Worm (Caenorhabditis elegans) whole organism, mixed stage, embryonic: ENCODE data around the gene clec-61.

Experiments
- M03D4.4 ChIP-seq: sonication (generic microtip); optimal IDR thresholded peaks from 2 replicates; lab custom pipeline; 2017; ENCODE audit warnings: mild to moderate bottlenecking, missing genetic modification characterization, missing compliant biosample characterization
- bed-3 ChIP-seq: fragments of 200-800 bp; sonication (Bioruptor generic); optimal IDR thresholded peaks from 3 replicates; lab custom pipeline; 2018; ENCODE audit warnings: mild to moderate bottlenecking, missing genetic modification characterization, moderate library complexity, missing compliant biosample characterization
- blmp-1 ChIP-seq: fragments of 150-350 bp; optimal IDR thresholded peaks from 2 replicates; lab custom pipeline; 2014; ENCODE audit warnings: missing biosample characterization, missing genetic modification characterization
- ceh-43 ChIP-seq: fragments of 200-800 bp; sonication (Bioruptor generic); optimal IDR thresholded peaks from 2 replicates; lab custom pipeline; 2018; ENCODE audit warnings: mild to moderate bottlenecking, missing genetic modification characterization, moderate library complexity, missing compliant biosample characterization
- ceh-83 ChIP-seq: fragments of 200-800 bp; sonication (Bioruptor generic); optimal IDR thresholded peaks from 2 replicates; lab custom pipeline; 2018; ENCODE audit warnings: mild to moderate bottlenecking, missing genetic modification characterization, missing compliant biosample characterization
- ces-1 ChIP-seq: fragments of 150-350 bp; optimal IDR thresholded peaks from 2 replicates; lab custom pipeline; 2014; ENCODE audit warnings: missing biosample characterization, missing genetic modification reagents, missing genetic modification characterization
- drap-1 ChIP-seq: fragments of 200-800 bp; sonication (Bioruptor generic); optimal IDR thresholded peaks from 3 replicates; lab custom pipeline; 2018; ENCODE audit warnings: mild to moderate bottlenecking, missing genetic modification characterization, missing compliant biosample characterization
- elt-1 ChIP-seq: sonication (generic microtip); optimal IDR thresholded peaks from 2 replicates; lab custom pipeline; 2017; ENCODE audit warnings: missing genetic modification characterization, mild to moderate bottlenecking, missing compliant biosample characterization, antibody characterized with exemption, moderate library complexity, borderline replicate concordance; ENCODE audit not compliant: insufficient read depth
- elt-3 ChIP-seq: fragments of 150-350 bp; optimal IDR thresholded peaks from 2 replicates; lab custom pipeline; 2014; ENCODE audit warnings: missing biosample characterization, missing genetic modification characterization
- flh-1 ChIP-seq: fragments of 200-800 bp; sonication (Bioruptor generic); optimal IDR thresholded peaks from 2 replicates; lab custom pipeline; 2018; ENCODE audit warnings: mild to moderate bottlenecking, missing genetic modification characterization, moderate library complexity, missing compliant biosample characterization
- ham-2 ChIP-seq: fragments of 200-800 bp; sonication (Bioruptor generic); optimal IDR thresholded peaks from 2 replicates; lab custom pipeline; 2018; ENCODE audit warnings: mild to moderate bottlenecking, missing genetic modification characterization, missing compliant biosample characterization
- hlh-1 ChIP-seq: fragments of 150-350 bp; optimal IDR thresholded peaks from 2 replicates; lab custom pipeline; 2014; ENCODE audit warnings: missing biosample characterization, missing genetic modification reagents, missing genetic modification characterization
- lin-32 ChIP-seq: fragments of 200-800 bp; sonication (Bioruptor generic); optimal IDR thresholded peaks from 2 replicates; lab custom pipeline; 2018; ENCODE audit warnings: mild to moderate bottlenecking, missing genetic modification characterization, missing compliant biosample characterization
- lsy-2 ChIP-seq: fragments of 150-350 bp; optimal IDR thresholded peaks from 2 replicates; lab custom pipeline; 2014; ENCODE audit warnings: missing biosample characterization, missing genetic modification characterization
- mab-5 ChIP-seq: fragments of 150-350 bp; optimal IDR thresholded peaks from 2 replicates; lab custom pipeline; 2014; ENCODE audit warnings: missing biosample characterization, missing genetic modification characterization
- mep-1 ChIP-seq: fragments of 150-350 bp; optimal IDR thresholded peaks from 2 replicates; lab custom pipeline; 2017; ENCODE audit warnings: missing biosample characterization, missing genetic modification reagents, missing genetic modification characterization, inconsistent platforms
- mls-2 ChIP-seq: sonication (generic microtip); optimal IDR thresholded peaks from 2 replicates; lab custom pipeline; 2016; ENCODE audit warnings: mild to moderate bottlenecking, missing genetic modification characterization, moderate library complexity, missing compliant biosample characterization
- nhr-12 ChIP-seq: fragments of 150-350 bp; optimal IDR thresholded peaks from 2 replicates; lab custom pipeline; 2014; ENCODE audit warnings: missing biosample characterization, missing genetic modification characterization
- nhr-2 ChIP-seq: fragments of 150-350 bp; optimal IDR thresholded peaks from 2 replicates; lab custom pipeline; 2014; ENCODE audit warnings: missing biosample characterization, missing genetic modification characterization
- nhr-237 ChIP-seq: fragments of 150-350 bp; optimal IDR thresholded peaks from 2 replicates; lab custom pipeline; 2014; ENCODE audit warnings: missing biosample characterization, missing genetic modification characterization
- nhr-28 ChIP-seq: fragments of 150-350 bp; optimal IDR thresholded peaks from 2 replicates; lab custom pipeline; 2014; ENCODE audit warnings: missing biosample characterization, missing genetic modification characterization
- nhr-76 ChIP-seq: sonication (generic microtip); optimal IDR thresholded peaks from 2 replicates; lab custom pipeline; 2017; ENCODE audit warnings: missing biosample characterization, missing genetic modification characterization
- sem-2 ChIP-seq: fragments of 200-800 bp; sonication (Bioruptor generic); optimal IDR thresholded peaks from 2 replicates; lab custom pipeline; 2018; ENCODE audit warnings: mild to moderate bottlenecking, missing genetic modification characterization, missing compliant biosample characterization
- snpc-4 ChIP-seq: fragments of 150-350 bp; optimal IDR thresholded peaks from 2 replicates; lab custom pipeline; 2014; ENCODE audit warnings: missing biosample characterization, missing genetic modification characterization
- sptf-1 ChIP-seq: sonication (generic microtip); optimal IDR thresholded peaks from 2 replicates; lab custom pipeline; 2017; ENCODE audit warnings: mild to moderate bottlenecking, missing genetic modification characterization, moderate library complexity, missing compliant biosample characterization
- tbx-8 ChIP-seq: fragments of 200-800 bp; sonication (Bioruptor generic); optimal IDR thresholded peaks from 2 replicates; lab custom pipeline; 2018; ENCODE audit warnings: mild to moderate bottlenecking, missing genetic modification characterization, moderate library complexity, missing compliant biosample characterization
- unc-120 ChIP-seq: sonication (generic microtip); optimal IDR thresholded peaks from 2 replicates; lab custom pipeline; 2017; ENCODE audit warnings: missing genetic modification characterization, missing compliant biosample characterization; ENCODE audit not compliant: poor library complexity, severe bottlenecking
- unc-39 ChIP-seq: fragments of 150-350 bp; optimal IDR thresholded peaks from 2 replicates; lab custom pipeline; 2014; ENCODE audit warnings: missing biosample characterization, missing genetic modification characterization
- unc-62 ChIP-seq: fragments of 150-350 bp; optimal IDR thresholded peaks from 2 replicates; lab custom pipeline; 2014; ENCODE audit warnings: missing biosample characterization, missing genetic modification reagents, missing genetic modification characterization
- zip-8 ChIP-seq: fragments of 150-350 bp; optimal IDR thresholded peaks from 2 replicates; lab custom pipeline; 2014; ENCODE audit warnings: missing biosample characterization, missing genetic modification characterization
- ztf-11 ChIP-seq: fragments of 150-350 bp; optimal IDR thresholded peaks from 2 replicates; lab custom pipeline; 2014; ENCODE audit warnings: missing biosample characterization, missing genetic modification characterization

Gene clec-61

ce11 chrII:10523583-10523982 lies 33.2 kb upstream of the clec-61 start, which contains the start of gene F59B10.5:
F59B10.5 (minus strand) TSS chrII:10523683.
- TF ChIP-seq lsy-2, result no peak
- no peak for TF ChIP-seq nhr-76 (tag; lab: Kevin White, UChicago)
- TF ChIP-seq ceh-83, result no peak
- TF ChIP-seq flh-1, result no peak
- no peak for TF ChIP-seq elt-1 (tag; lab: Kevin White, UChicago)
- no peak for TF ChIP-seq unc-39
- no peak for TF ChIP-seq snpc-4 (tag; lab: Kevin White, UChicago)
- TF ChIP-seq ceh-43 (GFP tag; lab: Kevin White, UChicago), result no peak
- TF ChIP-seq unc-62 (GFP tag; lab: Kevin White, UChicago), result no peak

- no peak for TF ChIP-seq nhr-2
- no peak for TF ChIP-seq drap-1
- TF ChIP-seq mls-2 (tag; lab: Kevin White, UChicago), result no peak
- TF ChIP-seq zip-8 (tag; lab: Kevin White, UChicago), result no peak
- TF ChIP-seq sem-2 (GFP tag; lab: Kevin White, UChicago), result no peak
- TF ChIP-seq M03D4.4 (tag; lab: Kevin White, UChicago), result no peak
- TF ChIP-seq sptf-1 (tag; lab: Kevin White, UChicago), result no peak
- TF ChIP-seq ham-2 (GFP tag; lab: Kevin White, UChicago), result no peak
- no peak for TF ChIP-seq tbx-8 (GFP tag; lab: Kevin White, UChicago)
- TF ChIP-seq unc-120 (tag; lab: Kevin White, UChicago), result no peak
- TF ChIP-seq lsy-2, result no peak
- no peak for TF ChIP-seq ztf-11 (tag; lab: Kevin White, UChicago)
- no peak for TF ChIP-seq unc-39
Observed at ce11 chrII:10523031-10523430, 32.7 kb upstream of the clec-61 start.

- TF ChIP-seq snpc-4 (tag; lab: Kevin White, UChicago) (no peak), unc-62 (GFP tag; lab: Kevin White, UChicago) (no peak), mep-1 (tag; lab: Kevin White, UChicago) (no peak), ceh-43 (GFP tag; lab: Kevin White, UChicago) (no peak), sptf-1 (tag; lab: Kevin White, UChicago) (no peak), bed-3 (no peak), elt-3 (tag; lab: Kevin White, UChicago) (no peak), nhr-76 (tag; lab: Kevin White, UChicago) (no peak), unc-120 (tag; lab: Kevin White, UChicago) (no peak)
Observed at ce11 chrII:10519863-10520262, 29.5 kb upstream of the clec-61 start.

ce11 chrII:10519017-10519416 lies 28.7 kb upstream of the clec-61 start, which contains the start of gene F59B10.4:
F59B10.4 (minus strand) TSS chrII:10519117.
- TF ChIP-seq nhr-237 (tag; lab: Kevin White, UChicago), result no peak
- no peak for TF ChIP-seq nhr-2
- no peak for TF ChIP-seq nhr-76 (tag; lab: Kevin White, UChicago)
- TF ChIP-seq ces-1 (GFP tag; lab: Kevin White, UChicago), result no peak
- no peak for TF ChIP-seq blmp-1
- TF ChIP-seq mls-2 (tag; lab: Kevin White, UChicago), result no peak
- no peak for TF ChIP-seq hlh-1 (tag; lab: Kevin White, UChicago)
- TF ChIP-seq unc-120 (tag; lab: Kevin White, UChicago), result no peak
- no peak for TF ChIP-seq bed-3
- no peak for TF ChIP-seq unc-62 (GFP tag; lab: Kevin White, UChicago)
- no peak for TF ChIP-seq nhr-28 (tag; lab: Kevin White, UChicago)
- TF ChIP-seq nhr-12 (tag; lab: Kevin White, UChicago), result no peak
- no peak for TF ChIP-seq elt-1 (tag; lab: Kevin White, UChicago)

ce11 chrII:10516375-10516774 lies 26.0 kb upstream of the clec-61 start:
- TF ChIP-seq ham-2 (GFP tag; lab: Kevin White, UChicago) (no peak), flh-1 (no peak), sem-2 (GFP tag; lab: Kevin White, UChicago) (no peak), mep-1 (tag; lab: Kevin White, UChicago) (no peak), mab-5 (tag; lab: Kevin White, UChicago) (no peak), lin-32 (GFP tag; lab: Kevin White, UChicago) (no peak), ceh-43 (GFP tag; lab: Kevin White, UChicago) (no peak), lsy-2 (no peak), blmp-1 (no peak), hlh-1 (tag; lab: Kevin White, UChicago) (no peak)
